Fruit fly (Drosophila melanogaster) whole organism, embryonic: ENCODE data around the gene shams.

Experiments
- ATbp ChIP-seq: fragments of 200-800 bp; sonication (Bioruptor generic); optimal IDR thresholded peaks from 2 replicates; lab custom pipeline; 2017; ENCODE audit warnings: missing biosample characterization, mild to moderate bottlenecking, missing genetic modification characterization, missing genetic modification reagents
- Abd-B ChIP-seq: fragments of 200-800 bp; sonication (Bioruptor generic); optimal IDR thresholded peaks from 2 replicates; lab custom pipeline; 2018; ENCODE audit warnings: missing biosample characterization, mild to moderate bottlenecking, missing genetic modification characterization, moderate library complexity
- Adf1 ChIP-seq: fragments of 200-800 bp; sonication (Bioruptor generic); IDR thresholded peaks from 2 replicates; pipeline ENCODE4 v1.3.6; 2022; ENCODE audit warnings: missing biosample characterization, missing genetic modification characterization
- Antp ChIP-seq: fragments of 200-800 bp; sonication (Bioruptor generic); optimal IDR thresholded peaks from 3 replicates; lab custom pipeline; 2016; ENCODE audit warnings: missing biosample characterization, missing genetic modification characterization
- CG11560 ChIP-seq: fragments of 200-800 bp; sonication (Bioruptor generic); IDR thresholded peaks from 3 replicates; pipeline ENCODE4 v1.3.6; 2022; ENCODE audit warnings: missing biosample characterization, missing genetic modification characterization
- CG12391 ChIP-seq: fragments of 200-800 bp; sonication (Bioruptor generic); optimal IDR thresholded peaks from 3 replicates; lab custom pipeline; 2018; ENCODE audit warnings: missing biosample characterization, mild to moderate bottlenecking, missing genetic modification characterization, moderate library complexity
- CG13123 ChIP-seq: fragments of 200-800 bp; sonication (Bioruptor generic); optimal IDR thresholded peaks from 2 replicates; lab custom pipeline; 2016; ENCODE audit warnings: missing biosample characterization, missing genetic modification characterization
- CG15073 ChIP-seq: fragments of 200-800 bp; sonication (Bioruptor generic); optimal IDR thresholded peaks from 2 replicates; lab custom pipeline; 2016; ENCODE audit warnings: missing biosample characterization, missing genetic modification characterization
- CG1603 ChIP-seq: fragments of 200-800 bp; sonication (Bioruptor generic); optimal IDR thresholded peaks from 2 replicates; lab custom pipeline; 2019; ENCODE audit warnings: missing biosample characterization, mild to moderate bottlenecking, missing genetic modification characterization, moderate library complexity
- CG16863 ChIP-seq: fragments of 200-800 bp; sonication (Bioruptor generic); optimal IDR thresholded peaks from 3 replicates; lab custom pipeline; 2016; ENCODE audit warnings: missing biosample characterization, missing genetic modification characterization
- CG2120 ChIP-seq: fragments of 200-800 bp; sonication (Bioruptor generic); optimal IDR thresholded peaks from 3 replicates; lab custom pipeline; 2016; ENCODE audit warnings: missing biosample characterization, missing genetic modification characterization
- CG2199 ChIP-seq: fragments of 200-800 bp; sonication (Bioruptor generic); IDR thresholded peaks from 3 replicates; pipeline ENCODE4 v1.3.6; 2022; ENCODE audit warnings: missing biosample characterization, missing genetic modification characterization
- CG32767 ChIP-seq: fragments of 200-800 bp; sonication (Bioruptor generic); IDR thresholded peaks from 2 replicates; pipeline ENCODE4 v1.3.6; 2022; ENCODE audit warnings: missing biosample characterization, missing genetic modification characterization
- CG33557 ChIP-seq: fragments of 200-800 bp; sonication (Bioruptor generic); optimal IDR thresholded peaks from 2 replicates; lab custom pipeline; 2019; ENCODE audit warnings: missing biosample characterization, mild to moderate bottlenecking, missing genetic modification characterization, moderate library complexity
- CG34422 ChIP-seq: fragments of 200-800 bp; sonication (Bioruptor generic); IDR thresholded peaks from 3 replicates; pipeline ENCODE4 v1.3.6; 2022; ENCODE audit warnings: missing biosample characterization, missing genetic modification characterization
- CG42726 ChIP-seq: fragments of 200-800 bp; sonication (Bioruptor generic); IDR thresholded peaks from 2 replicates; pipeline ENCODE4 v1.3.6; 2022; ENCODE audit warnings: missing biosample characterization, missing genetic modification characterization; ENCODE audit not compliant: partially characterized antibody
- CG6654 ChIP-seq: fragments of 200-800 bp; sonication (Bioruptor generic); optimal IDR thresholded peaks from 2 replicates; lab custom pipeline; 2017; ENCODE audit warnings: missing biosample characterization, mild to moderate bottlenecking, missing genetic modification characterization
- CG6683 ChIP-seq: fragments of 200-800 bp; sonication (Bioruptor generic); optimal IDR thresholded peaks from 2 replicates; lab custom pipeline; 2017; ENCODE audit warnings: missing biosample characterization, mild to moderate bottlenecking, missing genetic modification characterization, missing genetic modification reagents
- CG8281 ChIP-seq: fragments of 200-800 bp; sonication (Bioruptor generic); optimal IDR thresholded peaks from 2 replicates; lab custom pipeline; 2018; ENCODE audit warnings: missing biosample characterization, mild to moderate bottlenecking, missing genetic modification characterization, moderate library complexity
- CG9609 ChIP-seq: fragments of 200-800 bp; sonication (Bioruptor generic); optimal IDR thresholded peaks from 3 replicates; lab custom pipeline; 2016; ENCODE audit warnings: missing biosample characterization, missing genetic modification characterization
- CG9727 ChIP-seq: fragments of 200-800 bp; sonication (Bioruptor generic); optimal IDR thresholded peaks from 3 replicates; lab custom pipeline; 2017; ENCODE audit warnings: missing biosample characterization, mild to moderate bottlenecking, missing genetic modification characterization
- CrebB ChIP-seq: fragments of 200-800 bp; sonication (Bioruptor generic); optimal IDR thresholded peaks from 3 replicates; lab custom pipeline; 2018; ENCODE audit warnings: missing biosample characterization, mild to moderate bottlenecking, missing genetic modification characterization
- Eip74EF ChIP-seq, 2 experiments: fragments of 200-800 bp in 1 of 2; fragments of >200 bp in 1 of 2; sonication (Bioruptor generic) in 1 of 2; optimal IDR thresholded peaks; 2 replicates each; lab custom pipeline; 2017 to 2019; ENCODE audit warnings: missing biosample characterization in 2 of 2, missing genetic modification characterization in 2 of 2, mild to moderate bottlenecking in 1 of 2, moderate library complexity in 1 of 2
- Fer1 ChIP-seq: fragments of 200-800 bp; sonication (Bioruptor generic); optimal IDR thresholded peaks from 2 replicates; lab custom pipeline; 2017; ENCODE audit warnings: missing biosample characterization, mild to moderate bottlenecking, missing genetic modification characterization
- MBD-R2 ChIP-seq: fragments of 200-800 bp; sonication (Bioruptor generic); IDR thresholded peaks from 2 replicates; pipeline ENCODE4 v1.3.6; 2022; ENCODE audit warnings: missing biosample characterization, missing genetic modification characterization
- NC2α ChIP-seq: fragments of 200-800 bp; sonication (Bioruptor generic); optimal IDR thresholded peaks from 2 replicates; lab custom pipeline; 2016; ENCODE audit warnings: missing biosample characterization, missing genetic modification characterization
- Opbp ChIP-seq: fragments of 200-800 bp; sonication (Bioruptor generic); IDR thresholded peaks from 3 replicates; pipeline ENCODE4 v1.3.6; 2022; ENCODE audit warnings: missing biosample characterization, missing genetic modification characterization; ENCODE audit not compliant: partially characterized antibody
- Sox102F ChIP-seq: fragments of 200-800 bp; sonication (Bioruptor generic); optimal IDR thresholded peaks from 2 replicates; lab custom pipeline; 2018; ENCODE audit warnings: missing biosample characterization, mild to moderate bottlenecking, missing genetic modification characterization, moderate library complexity
- YL-1 ChIP-seq: fragments of 200-800 bp; sonication (Bioruptor generic); optimal IDR thresholded peaks from 3 replicates; lab custom pipeline; 2017; ENCODE audit warnings: missing biosample characterization, mild to moderate bottlenecking, missing genetic modification characterization
- ac ChIP-seq: fragments of 200-800 bp; sonication (Bioruptor generic); optimal IDR thresholded peaks from 3 replicates; lab custom pipeline; 2017; ENCODE audit warnings: missing biosample characterization, mild to moderate bottlenecking, missing genetic modification characterization
- br ChIP-seq: fragments of >200 bp; optimal IDR thresholded peaks from 2 replicates; lab custom pipeline; 2017
- chif ChIP-seq, 2 experiments: fragments of 200-800 bp; sonication (Bioruptor generic); optimal IDR thresholded peaks; 3 replicates each; lab custom pipeline; 2016; ENCODE audit warnings: missing biosample characterization in 2 of 2, missing genetic modification characterization in 2 of 2
- chinmo ChIP-seq: fragments of 200-800 bp; sonication (Bioruptor generic); IDR thresholded peaks from 4 replicates; pipeline ENCODE4 v1.3.6; 2022; ENCODE audit warnings: missing biosample characterization, missing genetic modification characterization; ENCODE audit not compliant: partially characterized antibody
- chm ChIP-seq: fragments of 200-800 bp; sonication (Bioruptor generic); IDR thresholded peaks from 2 replicates; pipeline ENCODE4 v1.3.6; 2022; ENCODE audit warnings: missing biosample characterization, missing genetic modification characterization
- croc ChIP-seq: fragments of 200-800 bp; sonication (Bioruptor generic); conservative IDR thresholded peaks from 3 replicates; pipeline ENCODE4 v1.3.6; 2022; ENCODE audit warnings: missing biosample characterization, missing genetic modification characterization
- da ChIP-seq: fragments of 200-800 bp; sonication (Bioruptor generic); optimal IDR thresholded peaks from 2 replicates; lab custom pipeline; 2016; ENCODE audit warnings: missing biosample characterization, missing genetic modification characterization
- ewg ChIP-seq: fragments of 200-800 bp; sonication (Bioruptor generic); optimal IDR thresholded peaks from 3 replicates; lab custom pipeline; 2017; ENCODE audit warnings: mild to moderate bottlenecking, missing biosample characterization, missing genetic modification reagents, missing genetic modification characterization
- grau ChIP-seq: fragments of 200-800 bp; optimal IDR thresholded peaks from 3 replicates; lab custom pipeline; 2019; ENCODE audit warnings: missing biosample characterization, mild to moderate bottlenecking, missing genetic modification characterization, moderate library complexity
- hbn ChIP-seq: fragments of 200-800 bp; sonication (Bioruptor generic); IDR thresholded peaks from 2 replicates; pipeline ENCODE4 v1.3.6; 2022; ENCODE audit warnings: missing biosample characterization, missing genetic modification characterization; ENCODE audit not compliant: partially characterized antibody
- kah ChIP-seq: fragments of 200-800 bp; sonication (Bioruptor generic); optimal IDR thresholded peaks from 2 replicates; lab custom pipeline; 2018; ENCODE audit warnings: missing biosample characterization, mild to moderate bottlenecking, missing genetic modification characterization
- ken ChIP-seq: fragments of 200-800 bp; sonication (Bioruptor generic); IDR thresholded peaks from 3 replicates; pipeline ENCODE4 v1.3.6; 2022; ENCODE audit warnings: missing biosample characterization, missing genetic modification characterization
- lbe ChIP-seq: fragments of 200-800 bp; sonication (Bioruptor generic); optimal IDR thresholded peaks from 2 replicates; lab custom pipeline; 2016; ENCODE audit warnings: missing biosample characterization, mild to moderate bottlenecking, missing genetic modification characterization
- pb ChIP-seq: fragments of 200-800 bp; sonication (Bioruptor generic); optimal IDR thresholded peaks from 3 replicates; lab custom pipeline; 2016; ENCODE audit warnings: missing biosample characterization, missing genetic modification characterization
- sna ChIP-seq: fragments of 200-800 bp; sonication (Bioruptor generic); IDR thresholded peaks from 2 replicates; pipeline ENCODE4 v1.3.6; 2022; ENCODE audit warnings: missing biosample characterization, missing genetic modification characterization; ENCODE audit not compliant: partially characterized antibody
- ttk ChIP-seq: fragments of 200-800 bp; sonication (Bioruptor generic); IDR thresholded peaks from 2 replicates; pipeline ENCODE4 v2.1.2; 2022; ENCODE audit warnings: missing biosample characterization, missing genetic modification characterization
- twi ChIP-seq: fragments of 200-800 bp; optimal IDR thresholded peaks from 2 replicates; lab custom pipeline; 2019; ENCODE audit warnings: missing biosample characterization, mild to moderate bottlenecking, missing genetic modification characterization, moderate library complexity
- vfl ChIP-seq: fragments of 200-800 bp; sonication (Bioruptor generic); optimal IDR thresholded peaks from 2 replicates; lab custom pipeline; 2016; ENCODE audit warnings: missing biosample characterization, missing genetic modification characterization
- vvl ChIP-seq: fragments of 200-800 bp; sonication (Bioruptor generic); IDR thresholded peaks from 2 replicates; pipeline ENCODE4 v1.3.6; 2022; ENCODE audit warnings: missing biosample characterization, missing genetic modification characterization

Gene shams

dm6 chr3R:25024895-25025557 is 49.4 kb downstream of the shams start, which contains the start of the genes EMC6 and Hr96 (continued):
- peak; percentile 93 for TF ChIP-seq CG9727 (GFP tag; lab: Kevin White, UChicago)
- TF ChIP-seq NC2α (GFP tag; lab: Kevin White, UChicago) = peak; percentile 80
- peak; percentile 79 for TF ChIP-seq CG33557
- TF ChIP-seq twi = peak; percentile 84
- peak; percentile 77 for TF ChIP-seq ac (GFP tag; lab: Kevin White, UChicago)
- peak; percentile 45 for TF ChIP-seq hbn (GFP tag; lab: Robert Waterston, UW)
- TF ChIP-seq CG9609 (GFP tag; lab: Kevin White, UChicago) = peak; percentile 91
- TF ChIP-seq CG6654 (GFP tag; lab: Kevin White, UChicago) = peak; percentile 72
- TF ChIP-seq, all 482 proteins: peak for 438

- no peak for TF ChIP-seq CG16863
- TF ChIP-seq CG33557 = no peak
- no peak for TF ChIP-seq ttk (GFP tag; lab: Robert Waterston, UW)
- no peak for TF ChIP-seq Antp (GFP tag; lab: Kevin White, UChicago)
- no peak for TF ChIP-seq ewg (GFP tag; lab: Kevin White, UChicago)
- no peak for TF ChIP-seq kah (GFP tag; lab: Kevin White, UChicago)
- no peak for TF ChIP-seq CG9727 (GFP tag; lab: Kevin White, UChicago)
- TF ChIP-seq vvl (GFP tag; lab: Robert Waterston, UW) = no peak
- no peak for TF ChIP-seq vfl (GFP tag; lab: Kevin White, UChicago)
- no peak for TF ChIP-seq Fer1 (GFP tag; lab: Kevin White, UChicago)
- no peak for TF ChIP-seq CG8281 (tag; lab: Kevin White, UChicago)
- TF ChIP-seq ATbp (GFP tag; lab: Kevin White, UChicago) = no peak
- TF ChIP-seq CG34422 (GFP tag; lab: Robert Waterston, UW) = peak; percentile 40; the same call in 1 of the 3 replicates
- no peak for TF ChIP-seq chif (GFP tag; optimal IDR thresholded peaks at IDR 0.05; lab: Kevin White, UChicago)
- TF ChIP-seq Opbp (GFP tag; lab: Robert Waterston, UW) = no peak
- TF ChIP-seq CG2199 = no peak
- no peak for TF ChIP-seq croc (GFP tag; lab: Robert Waterston, UW)
- peak; percentile 69 for TF ChIP-seq MBD-R2 (GFP tag; lab: Robert Waterston, UW)
- TF ChIP-seq CG32767 (GFP tag; lab: Robert Waterston, UW) = no peak
- TF ChIP-seq br (lab: Kevin White, UChicago) = no peak
- no peak for TF ChIP-seq da (GFP tag; lab: Kevin White, UChicago)
- TF ChIP-seq Abd-B (GFP tag; lab: Kevin White, UChicago) = no peak
- no peak for TF ChIP-seq CG42726 (GFP tag; lab: Robert Waterston, UW)
- no peak for TF ChIP-seq grau (tag; lab: Kevin White, UChicago)
- no peak for TF ChIP-seq ken
- TF ChIP-seq lbe (GFP tag; lab: Kevin White, UChicago) = no peak
- no peak for TF ChIP-seq chinmo (GFP tag; lab: Robert Waterston, UW)
- TF ChIP-seq CG13123 (GFP tag; lab: Kevin White, UChicago) = no peak
- no peak for TF ChIP-seq CG6683
- no peak for TF ChIP-seq CG15073
- TF ChIP-seq CG1603 (tag; lab: Kevin White, UChicago) = peak; percentile 46
- TF ChIP-seq sna = no peak; the same call in 1 of the 2 replicates
- TF ChIP-seq pb (GFP tag; lab: Kevin White, UChicago) = no peak
- peak; percentile 11 for TF ChIP-seq YL-1
- no peak for TF ChIP-seq Eip74EF (GFP tag; optimal IDR thresholded peaks at IDR 0.05; lab: Kevin White, UChicago)
- TF ChIP-seq chm (GFP tag; lab: Robert Waterston, UW) = no peak
- TF ChIP-seq CG11560 = peak; percentile 97
- TF ChIP-seq CG2120 = no peak
- TF ChIP-seq CrebB (tag; lab: Kevin White, UChicago) = no peak
- no peak for TF ChIP-seq CG12391 (tag; lab: Kevin White, UChicago)
- no peak for TF ChIP-seq Sox102F (GFP tag; lab: Kevin White, UChicago)
- no peak for TF ChIP-seq Adf1 (GFP tag; lab: Robert Waterston, UW)
Observed at dm6 chr3R:25023056-25023455, 51.4 kb downstream of the shams start, which contains the start of gene beta4GalT7. Gene beta4GalT7, plus strand, starts transcription at chr3R:25023256.
